Fruit fly (Drosophila melanogaster) whole organism: ENCODE measurements around the gene CG15922.

ENCODE experiments used
- CG8478 ChIP-seq: fragments of >200 bp; optimal IDR thresholded peaks from 2 replicates; lab custom pipeline; 2018; ENCODE audit warnings: inconsistent platforms
- Dll ChIP-seq: fragments of >200 bp; optimal IDR thresholded peaks from 2 replicates; lab custom pipeline; 2017
- EcR ChIP-seq, 2 experiments: fragments of >200 bp; optimal IDR thresholded peaks; 2 replicates each; lab custom pipeline; 2017; ENCODE audit warnings: missing biosample characterization in 2 of 2, missing genetic modification characterization in 2 of 2, missing genetic modification reagents in 2 of 2
- pan ChIP-seq: fragments of >200 bp; optimal IDR thresholded peaks from 2 replicates; lab custom pipeline; 2017
- psq ChIP-seq: fragments of >200 bp; optimal IDR thresholded peaks from 2 replicates; lab custom pipeline; 2017
- usp ChIP-seq: fragments of >200 bp; optimal IDR thresholded peaks from 2 replicates; lab custom pipeline; 2017; ENCODE audit warnings: missing biosample characterization, missing genetic modification characterization, mixed read lengths

Gene CG15922

DNA sequence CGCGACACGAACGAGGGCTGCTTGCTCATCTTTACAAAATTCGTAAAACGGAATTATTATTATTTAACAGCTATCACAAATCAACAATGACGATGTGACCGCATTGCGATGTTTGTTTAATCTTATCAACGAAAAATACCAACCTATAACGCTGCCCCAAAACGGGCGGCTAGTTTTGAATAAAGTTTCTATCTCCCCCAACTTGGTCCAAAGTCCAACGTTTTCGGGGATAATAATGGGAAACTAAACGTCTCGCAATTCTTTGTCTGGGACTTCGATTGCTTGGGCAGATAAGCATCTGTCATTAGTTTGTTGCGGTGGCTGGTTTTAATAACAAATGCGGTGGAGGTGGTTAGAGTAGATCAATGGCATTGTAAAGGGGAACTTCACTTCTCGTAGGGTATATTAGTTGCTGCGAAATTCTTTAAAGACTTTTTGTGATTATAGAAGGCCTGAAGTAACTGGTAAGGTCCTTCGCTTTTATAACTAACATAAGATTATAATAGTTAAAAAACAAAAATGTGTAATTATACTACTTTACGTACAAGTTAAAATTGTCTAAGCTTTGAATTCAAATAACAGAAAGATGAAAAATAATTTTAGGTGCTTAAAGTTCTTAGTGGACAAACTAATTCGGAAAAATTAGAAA, at the start of gene CG15922:
TSS of gene CG15922 (minus strand) at position 262 of the 649 bp plus-strand sequence.
- TF ChIP-seq psq (lab: Kevin White, UChicago) (no peak), CG8478 (lab: Kevin White, UChicago) (no peak), pan (lab: Kevin White, UChicago) (no peak)

DNA sequence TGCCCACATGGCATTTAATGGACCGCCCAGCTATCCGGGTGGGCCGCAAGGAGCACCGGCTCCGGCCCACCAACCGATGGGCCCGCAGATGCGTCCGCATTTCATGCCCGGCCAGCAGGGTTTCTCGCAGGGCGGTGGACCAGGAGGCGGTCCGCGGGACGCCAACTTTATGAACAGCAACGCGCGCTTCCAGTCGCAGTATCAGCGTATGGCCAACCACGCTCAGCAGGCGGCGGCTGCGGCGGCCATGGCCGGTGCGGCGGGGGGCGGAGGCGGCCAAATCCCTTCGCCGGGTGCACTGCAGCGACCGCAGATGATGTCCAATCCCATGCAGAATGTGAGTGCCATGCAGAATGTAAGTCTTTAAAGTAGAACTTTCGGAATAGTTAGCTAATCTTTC, 48.1 kb upstream of the CG15922 start:
- TF ChIP-seq usp (GFP tag; lab: Kevin White, UChicago) (no peak), EcR (GFP tag; optimal IDR thresholded peaks at IDR 0.05; lab: Kevin White, UChicago) (no peak), Dll (lab: Kevin White, UChicago) (no peak), CG8478 (lab: Kevin White, UChicago) (no peak), pan (lab: Kevin White, UChicago) (no peak), psq (lab: Kevin White, UChicago) (no peak)

DNA sequence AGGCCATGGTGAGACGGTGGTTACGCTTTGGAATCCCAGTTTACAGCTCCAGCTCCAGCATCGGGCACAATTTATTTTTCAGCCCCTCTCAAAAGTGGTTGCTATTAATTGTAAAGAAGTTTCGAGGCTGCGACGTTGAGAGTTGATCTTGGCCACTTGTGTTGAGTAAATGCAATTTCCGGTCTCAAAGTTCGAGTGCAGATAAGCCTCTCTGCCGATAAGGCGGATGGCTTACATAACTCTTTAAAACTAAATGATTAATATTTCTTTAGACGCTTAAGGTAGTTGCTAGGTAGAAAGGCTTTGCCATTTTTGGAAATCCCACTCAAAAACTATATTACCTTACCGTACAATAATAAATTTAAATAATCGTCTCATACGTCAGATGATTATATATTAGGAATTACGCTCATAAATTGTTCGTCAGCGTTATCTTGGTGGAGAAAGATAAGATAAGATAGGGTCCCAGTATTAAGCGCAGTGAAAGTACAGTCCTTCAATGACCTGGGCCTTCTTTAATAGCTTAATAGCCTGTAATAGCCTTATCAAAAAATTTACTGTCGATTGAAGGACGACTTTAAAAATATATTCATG, 45.6 kb upstream of the CG15922 start:
- TF ChIP-seq usp (GFP tag; lab: Kevin White, UChicago) (no peak), Dll (lab: Kevin White, UChicago) (no peak), psq (lab: Kevin White, UChicago) (no peak), CG8478 (lab: Kevin White, UChicago) (no peak), EcR (GFP tag; optimal IDR thresholded peaks at IDR 0.05; lab: Kevin White, UChicago) (no peak)

DNA sequence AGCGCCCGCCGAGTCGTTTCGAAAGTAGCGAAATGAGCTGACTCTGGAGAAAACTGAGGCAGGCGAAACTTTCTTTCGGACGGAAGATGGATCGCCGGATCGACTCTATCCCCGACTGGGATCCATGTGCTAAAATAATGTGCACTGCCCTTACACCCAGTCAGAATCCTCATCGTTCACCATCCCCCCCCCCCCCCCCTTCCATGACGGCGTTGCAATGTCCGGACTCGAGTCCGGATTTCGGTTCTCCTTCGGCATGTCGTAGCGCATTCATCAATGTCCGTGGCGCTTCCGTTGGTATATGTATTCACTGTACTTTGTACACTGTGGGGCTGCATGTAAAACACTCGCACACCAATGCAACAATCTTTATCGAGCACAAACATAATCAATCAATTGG, 45.0 kb upstream of the CG15922 start:
- TF ChIP-seq Dll (lab: Kevin White, UChicago) (no peak), psq (lab: Kevin White, UChicago) (no peak), EcR (GFP tag; optimal IDR thresholded peaks at IDR 0.05; lab: Kevin White, UChicago) (no peak), usp (GFP tag; lab: Kevin White, UChicago) (no peak), CG8478 (lab: Kevin White, UChicago) (no peak), pan (lab: Kevin White, UChicago) (no peak)

DNA sequence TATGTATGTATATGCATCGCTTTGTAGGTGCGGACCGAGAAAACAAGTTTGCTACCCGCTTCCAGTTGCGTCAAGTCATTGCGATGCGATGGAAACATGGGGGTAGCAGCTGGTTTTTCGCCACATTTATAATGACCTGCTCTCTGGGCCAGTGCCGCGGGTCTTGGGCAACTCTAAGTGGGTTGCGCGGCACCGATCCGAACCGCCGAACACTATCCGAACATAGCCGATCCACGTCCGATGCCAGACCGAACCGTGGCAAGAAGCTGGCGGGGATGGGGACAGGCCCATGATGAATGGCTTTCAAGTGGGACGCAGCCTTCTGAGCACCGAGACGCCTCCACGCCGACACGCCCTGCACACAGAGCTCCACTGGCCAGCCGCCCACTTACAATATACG, 44.0 kb upstream of the CG15922 start:
- no peak for TF ChIP-seq psq (lab: Kevin White, UChicago)
- no peak for TF ChIP-seq CG8478 (lab: Kevin White, UChicago)
- TF ChIP-seq pan (lab: Kevin White, UChicago): no peak
- TF ChIP-seq EcR (GFP tag; optimal IDR thresholded peaks at IDR 0.05; lab: Kevin White, UChicago): no peak
- TF ChIP-seq usp (GFP tag; lab: Kevin White, UChicago): no peak
- TF ChIP-seq Dll (lab: Kevin White, UChicago): no peak

DNA sequence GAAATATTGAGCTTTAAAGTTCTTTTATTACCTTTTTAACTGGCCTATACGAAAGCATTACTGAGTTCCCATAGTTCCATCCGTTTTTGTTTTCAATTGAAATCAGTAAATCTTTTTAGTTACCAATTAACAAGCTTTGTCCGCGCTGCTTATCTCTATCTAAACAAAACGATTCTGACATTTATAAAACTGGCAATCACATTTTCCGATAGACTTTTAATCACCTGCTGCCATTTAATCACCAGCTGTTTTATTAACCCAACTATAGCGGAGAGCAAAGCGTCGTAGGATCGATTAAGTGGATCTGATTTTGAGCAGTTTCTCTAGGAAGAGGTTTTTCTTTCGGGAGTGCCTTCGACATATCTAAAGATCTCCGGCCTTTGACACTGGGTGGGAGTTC, 42.5 kb upstream of the CG15922 start:
- no peak for TF ChIP-seq EcR (GFP tag; optimal IDR thresholded peaks at IDR 0.05; lab: Kevin White, UChicago)
- TF ChIP-seq pan (lab: Kevin White, UChicago): no peak
- TF ChIP-seq psq (lab: Kevin White, UChicago): no peak
- no peak for TF ChIP-seq CG8478 (lab: Kevin White, UChicago)
- no peak for TF ChIP-seq usp (GFP tag; lab: Kevin White, UChicago)
- TF ChIP-seq Dll (lab: Kevin White, UChicago): no peak

DNA sequence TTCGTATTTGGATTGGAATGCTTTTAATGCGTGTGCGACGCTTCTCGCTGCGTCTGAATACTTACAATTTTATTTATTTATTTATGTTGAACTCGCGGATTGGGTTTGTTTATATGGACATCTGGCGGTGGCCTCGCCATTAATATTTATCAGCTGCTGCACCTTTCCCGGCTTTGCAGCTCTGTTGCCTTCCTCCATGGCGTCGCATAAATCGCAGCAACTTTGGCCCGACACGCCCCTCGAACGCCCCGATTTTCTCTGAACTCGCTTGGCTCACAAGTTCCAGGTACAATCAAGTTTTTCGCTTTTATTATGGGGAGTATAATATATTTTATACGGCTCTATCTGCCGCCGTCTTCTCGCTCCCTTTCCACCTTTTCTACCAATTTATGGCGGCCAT, 40.0 kb upstream of the CG15922 start:
- TF ChIP-seq CG8478 (lab: Kevin White, UChicago) (no peak), Dll (lab: Kevin White, UChicago) (no peak), usp (GFP tag; lab: Kevin White, UChicago) (no peak), psq (lab: Kevin White, UChicago) (no peak), pan (lab: Kevin White, UChicago) (no peak)

DNA sequence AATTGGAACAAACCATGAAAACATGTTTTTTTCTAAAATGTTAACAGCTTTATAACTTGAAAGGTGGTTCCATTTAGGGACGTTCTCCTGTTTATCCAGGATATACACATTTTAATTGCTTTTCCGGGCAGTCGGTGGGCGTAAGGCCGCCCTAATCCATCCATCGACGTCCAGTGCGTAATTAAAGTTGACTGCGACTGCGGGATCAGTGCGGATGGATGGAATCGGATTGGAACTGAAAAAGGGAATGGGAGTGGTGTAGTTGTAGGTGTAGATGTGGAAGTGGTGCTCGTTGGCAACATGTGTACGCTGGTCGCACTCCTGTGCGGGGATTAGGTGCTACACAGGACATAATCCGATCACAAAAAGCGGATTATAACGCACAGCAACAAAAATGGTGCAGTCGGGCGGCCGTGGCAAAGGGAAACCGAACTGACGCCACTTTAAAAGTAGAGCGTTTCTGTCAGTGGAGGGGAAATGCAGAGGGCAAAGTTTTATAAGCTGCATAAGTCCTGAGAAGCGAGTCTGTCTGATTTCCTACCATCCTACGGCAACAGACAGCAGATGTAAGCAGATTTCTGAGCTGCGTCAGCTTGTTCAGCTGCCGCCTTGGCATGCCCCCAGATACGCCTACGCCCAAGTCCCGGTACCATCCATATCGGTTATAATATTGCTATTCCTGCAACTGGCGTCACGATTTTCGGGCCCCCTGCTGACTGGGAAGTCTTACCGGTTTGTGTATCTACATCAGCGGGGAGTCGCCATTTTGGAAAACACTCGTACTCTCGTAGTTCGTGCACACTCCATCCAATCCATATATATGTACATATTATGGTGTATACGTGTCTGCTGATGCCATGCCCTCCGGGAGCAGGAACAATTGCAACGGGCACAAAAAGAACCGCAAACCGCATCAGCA, 37.6 kb upstream of the CG15922 start:
- TF ChIP-seq usp (GFP tag; lab: Kevin White, UChicago) (no peak), Dll (lab: Kevin White, UChicago) (no peak), EcR (GFP tag; optimal IDR thresholded peaks at IDR 0.05; lab: Kevin White, UChicago) (no peak), CG8478 (lab: Kevin White, UChicago) (no peak), psq (lab: Kevin White, UChicago) (no peak), pan (lab: Kevin White, UChicago) (no peak)

DNA sequence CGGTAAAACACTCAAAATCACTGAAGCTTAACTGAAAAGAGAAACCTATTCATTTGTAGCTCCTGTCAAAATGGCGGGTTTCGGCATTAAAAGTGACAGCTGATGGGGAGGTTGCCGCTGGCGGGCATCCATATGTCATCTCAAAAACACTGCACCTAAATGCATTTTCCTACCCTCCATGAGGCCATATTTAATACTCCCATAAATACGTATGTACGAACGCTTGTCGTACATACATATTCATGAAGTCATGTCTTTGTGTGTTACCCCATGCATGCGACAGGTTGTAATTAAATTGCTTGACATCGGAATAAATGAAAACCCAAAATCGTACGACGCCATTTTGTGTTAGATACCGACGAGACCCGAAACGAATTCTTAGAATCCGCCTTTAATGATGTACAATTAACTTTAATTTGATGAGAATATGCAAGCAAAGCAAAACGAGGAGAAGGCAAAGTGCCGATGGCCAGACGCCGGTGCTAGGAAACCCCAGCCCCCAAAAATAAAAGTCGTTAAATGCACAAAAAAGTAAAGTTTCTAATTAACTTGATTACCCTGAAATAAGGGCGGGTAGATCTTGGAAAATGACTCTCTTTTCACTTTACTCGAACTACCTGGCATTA, 36.4 kb upstream of the CG15922 start:
- TF ChIP-seq pan (lab: Kevin White, UChicago): no peak
- TF ChIP-seq CG8478 (lab: Kevin White, UChicago): no peak
- TF ChIP-seq EcR (GFP tag; optimal IDR thresholded peaks at IDR 0.05; lab: Kevin White, UChicago): no peak
- TF ChIP-seq psq (lab: Kevin White, UChicago): no peak
- no peak for TF ChIP-seq usp (GFP tag; lab: Kevin White, UChicago)
- TF ChIP-seq Dll (lab: Kevin White, UChicago): no peak

DNA sequence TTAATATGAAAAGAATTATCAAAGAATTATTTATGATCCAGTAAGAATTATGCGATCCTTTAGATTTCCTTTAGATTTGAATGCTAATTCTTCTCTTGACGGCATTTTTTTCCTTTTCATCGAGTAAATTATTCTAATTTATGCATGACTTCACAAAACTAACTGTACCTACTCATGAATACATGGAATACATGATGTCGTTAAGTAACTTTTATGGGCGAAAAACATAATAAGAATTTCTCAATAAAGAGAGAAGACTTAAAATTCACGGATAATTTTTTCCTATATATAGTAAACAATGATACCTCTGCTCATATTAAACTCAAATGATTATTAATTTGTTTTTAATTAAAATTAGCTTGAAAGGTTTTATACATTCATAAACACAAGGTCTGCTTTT, 35.8 kb upstream of the CG15922 start:
- TF ChIP-seq psq (lab: Kevin White, UChicago) (no peak), Dll (lab: Kevin White, UChicago) (no peak), EcR (GFP tag; optimal IDR thresholded peaks at IDR 0.05; lab: Kevin White, UChicago) (no peak), CG8478 (lab: Kevin White, UChicago) (no peak), usp (GFP tag; lab: Kevin White, UChicago) (no peak), pan (lab: Kevin White, UChicago) (no peak)
